Worm (Caenorhabditis elegans) whole organism, L1 larva: Measurements from ENCODE around the gene vps-37.
A peak's percentile ranks its signal among the peaks of the same experiment; 100 is the strongest.

Experiments
- C16A3.4 ChIP-seq: fragments of 150-350 bp; optimal IDR thresholded peaks from 2 replicates; lab custom pipeline; 2014; ENCODE audit warnings: missing biosample characterization, missing genetic modification characterization
- C34B4.2 ChIP-seq: sonication (generic microtip); optimal IDR thresholded peaks from 2 replicates; lab custom pipeline; 2017; ENCODE audit warnings: mild to moderate bottlenecking, missing genetic modification characterization, missing compliant biosample characterization
- Y116A8C.19 ChIP-seq: sonication (generic microtip); optimal IDR thresholded peaks from 2 replicates; lab custom pipeline; 2016; ENCODE audit warnings: missing compliant biosample characterization, missing genetic modification characterization, borderline replicate concordance
- ceh-63 ChIP-seq: fragments of 200-800 bp; sonication (Bioruptor generic); optimal IDR thresholded peaks from 2 replicates; lab custom pipeline; 2018; ENCODE audit warnings: mild to moderate bottlenecking, missing genetic modification characterization, missing compliant biosample characterization
- ceh-82 ChIP-seq, 3 experiments: fragments of 150-350 bp in 1 of 3; sonication (generic microtip) in 2 of 3; optimal IDR thresholded peaks; 2 replicates each; lab custom pipeline; 2014 to 2017; ENCODE audit warnings: missing biosample characterization in 3 of 3, missing genetic modification characterization in 3 of 3
- ceh-90 ChIP-seq: sonication (generic microtip); optimal IDR thresholded peaks from 2 replicates; lab custom pipeline; 2016; ENCODE audit warnings: missing genetic modification characterization, missing compliant biosample characterization
- efl-1 ChIP-seq, 4 experiments: fragments of 150-350 bp; optimal IDR thresholded peaks in 3 of 4; peaks in 1 of 4; 1 replicate in 1 of 4; 2 replicates in 3 of 4; lab custom pipeline; 2014; ENCODE audit warnings: missing biosample characterization in 2 of 4, missing genetic modification characterization in 2 of 4, missing genetic modification reagents in 2 of 4
- efl-3 ChIP-seq: fragments of 200-800 bp; sonication (Bioruptor generic); optimal IDR thresholded peaks from 2 replicates; lab custom pipeline; 2018; ENCODE audit warnings: mild to moderate bottlenecking, missing genetic modification characterization, missing compliant biosample characterization
- egl-27 ChIP-seq, 2 experiments: fragments of 150-350 bp in 1 of 2; sonication (generic microtip); optimal IDR thresholded peaks; 3 replicates each; lab custom pipeline; 2017 to 2018; ENCODE audit warnings: missing biosample characterization in 2 of 2, missing genetic modification characterization in 2 of 2, missing genetic modification reagents in 2 of 2
- elt-2 ChIP-seq: sonication (generic microtip); optimal IDR thresholded peaks from 2 replicates; lab custom pipeline; 2016; ENCODE audit warnings: missing genetic modification characterization, mild to moderate bottlenecking, inconsistent platforms, missing compliant biosample characterization, missing genetic modification reagents
- elt-3 ChIP-seq, 6 experiments: fragments of 150-350 bp in 1 of 6; sonication (generic microtip); optimal IDR thresholded peaks; 2 replicates each; lab custom pipeline; 2017 to 2018; ENCODE audit warnings: missing biosample characterization in 6 of 6, missing genetic modification characterization in 6 of 6, inconsistent platforms in 1 of 6
- ets-5 ChIP-seq: fragments of 200-800 bp; sonication (Bioruptor generic); IDR thresholded peaks from 2 replicates; pipeline ENCODE4 v1.3.6; 2022; ENCODE audit warnings: missing genetic modification characterization, missing compliant biosample characterization
- fkh-10 ChIP-seq: sonication (generic microtip); optimal IDR thresholded peaks from 2 replicates; lab custom pipeline; 2017; ENCODE audit warnings: missing biosample characterization, missing genetic modification reagents, missing genetic modification characterization
- fkh-4 ChIP-seq: sonication (generic microtip); optimal IDR thresholded peaks from 2 replicates; lab custom pipeline; 2016; ENCODE audit warnings: missing compliant biosample characterization, missing genetic modification characterization, borderline replicate concordance
- fkh-8 ChIP-seq: sonication (generic microtip); optimal IDR thresholded peaks from 2 replicates; lab custom pipeline; 2016; ENCODE audit warnings: mild to moderate bottlenecking, missing genetic modification characterization, missing compliant biosample characterization
- fos-1 ChIP-seq: fragments of 150-350 bp; optimal IDR thresholded peaks from 2 replicates; lab custom pipeline; 2014; ENCODE audit warnings: missing biosample characterization, missing genetic modification characterization
- grh-1 ChIP-seq: fragments of 200-800 bp; sonication (Bioruptor generic); IDR thresholded peaks from 2 replicates; pipeline ENCODE4 v1.3.6; 2022; ENCODE audit warnings: missing genetic modification reagents, missing genetic modification characterization, missing compliant biosample characterization
- hlh-4 ChIP-seq: sonication (generic microtip); optimal IDR thresholded peaks from 2 replicates; lab custom pipeline; 2016; ENCODE audit warnings: mild to moderate bottlenecking, missing genetic modification characterization, missing compliant biosample characterization
- isw-1 ChIP-seq: fragments of 200-800 bp; sonication (Bioruptor generic); IDR thresholded peaks from 2 replicates; pipeline ENCODE4 v1.3.6; 2022; ENCODE audit warnings: missing genetic modification characterization, missing compliant biosample characterization
- lin-14 ChIP-seq: fragments of 200-800 bp; sonication (Bioruptor generic); optimal IDR thresholded peaks from 2 replicates; lab custom pipeline; 2018; ENCODE audit warnings: mild to moderate bottlenecking, missing genetic modification characterization, moderate library complexity, missing compliant biosample characterization
- lin-35 ChIP-seq, 2 experiments: fragments of 150-350 bp; optimal IDR thresholded peaks; 2 replicates each; lab custom pipeline; 2014; ENCODE audit warnings: missing biosample characterization in 2 of 2, missing genetic modification characterization in 2 of 2, missing genetic modification reagents in 2 of 2
- lin-39 ChIP-seq: fragments of 150-350 bp; optimal IDR thresholded peaks from 2 replicates; lab custom pipeline; 2014; ENCODE audit warnings: missing biosample characterization, missing genetic modification reagents, missing genetic modification characterization
- mdl-1 ChIP-seq, 2 experiments: fragments of 150-350 bp; optimal IDR thresholded peaks; 2 replicates each; lab custom pipeline; 2014 to 2017; ENCODE audit warnings: missing biosample characterization in 2 of 2, missing genetic modification characterization in 2 of 2, inconsistent platforms in 1 of 2
- nhr-237 ChIP-seq: fragments of 150-350 bp; optimal IDR thresholded peaks from 2 replicates; lab custom pipeline; 2014; ENCODE audit warnings: missing biosample characterization, missing genetic modification characterization
- nhr-77 ChIP-seq: fragments of 150-350 bp; optimal IDR thresholded peaks from 2 replicates; lab custom pipeline; 2014; ENCODE audit warnings: missing biosample characterization, missing genetic modification characterization
- nhr-84 ChIP-seq: sonication (generic microtip); optimal IDR thresholded peaks from 2 replicates; lab custom pipeline; 2017; ENCODE audit warnings: missing biosample characterization, missing genetic modification characterization
- nhr-85 ChIP-seq: sonication (generic microtip); peaks from one replicate; lab custom pipeline; 2016; ENCODE audit warnings: missing genetic modification characterization, inconsistent platforms, missing compliant biosample characterization
- nhr-90 ChIP-seq: sonication (generic microtip); optimal IDR thresholded peaks from 2 replicates; lab custom pipeline; 2016; ENCODE audit warnings: mild to moderate bottlenecking, missing genetic modification characterization, missing compliant biosample characterization; ENCODE audit not compliant: poor library complexity
- pqm-1 ChIP-seq: sonication (generic microtip); optimal IDR thresholded peaks from 3 replicates; lab custom pipeline; 2017; ENCODE audit warnings: missing biosample characterization, missing genetic modification characterization
- rnt-1 ChIP-seq: sonication (generic microtip); optimal IDR thresholded peaks from 2 replicates; lab custom pipeline; 2016; ENCODE audit warnings: mild to moderate bottlenecking, missing genetic modification characterization, moderate library complexity, missing compliant biosample characterization
- skn-1 ChIP-seq: fragments of 150-350 bp; optimal IDR thresholded peaks from 2 replicates; lab custom pipeline; 2014; ENCODE audit warnings: missing biosample characterization, missing genetic modification characterization
- snpc-4 ChIP-seq: fragments of 150-350 bp; optimal IDR thresholded peaks from 2 replicates; lab custom pipeline; 2014; ENCODE audit warnings: missing biosample characterization, missing genetic modification characterization
- sox-4 ChIP-seq: sonication (generic microtip); optimal IDR thresholded peaks from 2 replicates; lab custom pipeline; 2016; ENCODE audit warnings: missing genetic modification characterization, missing compliant biosample characterization
- swsn-7 ChIP-seq: sonication (generic microtip); optimal IDR thresholded peaks from 2 replicates; lab custom pipeline; 2016; ENCODE audit warnings: missing genetic modification characterization, missing compliant biosample characterization
- unc-130 ChIP-seq: fragments of 150-350 bp; optimal IDR thresholded peaks from 2 replicates; lab custom pipeline; 2017; ENCODE audit warnings: missing biosample characterization, missing genetic modification characterization, inconsistent platforms
- unc-62 ChIP-seq: fragments of 150-350 bp; optimal IDR thresholded peaks from 2 replicates; lab custom pipeline; 2014; ENCODE audit warnings: missing biosample characterization, missing genetic modification reagents, missing genetic modification characterization
- unc-86 ChIP-seq: sonication (generic microtip); optimal IDR thresholded peaks from 2 replicates; lab custom pipeline; 2016; ENCODE audit warnings: missing genetic modification characterization, missing compliant biosample characterization
- vab-15 ChIP-seq: sonication (generic microtip); optimal IDR thresholded peaks from 2 replicates; lab custom pipeline; 2017; ENCODE audit warnings: missing genotype, mild to moderate bottlenecking, missing genetic modification characterization, missing compliant biosample characterization
- xbp-1 ChIP-seq: sonication (generic microtip); optimal IDR thresholded peaks from 2 replicates; lab custom pipeline; 2016; ENCODE audit warnings: missing genetic modification characterization, missing compliant biosample characterization
- ztf-4 ChIP-seq: fragments of 150-350 bp; optimal IDR thresholded peaks from 2 replicates; lab custom pipeline; 2014; ENCODE audit warnings: missing biosample characterization, missing genetic modification characterization

The vps-37 gene

DNA sequence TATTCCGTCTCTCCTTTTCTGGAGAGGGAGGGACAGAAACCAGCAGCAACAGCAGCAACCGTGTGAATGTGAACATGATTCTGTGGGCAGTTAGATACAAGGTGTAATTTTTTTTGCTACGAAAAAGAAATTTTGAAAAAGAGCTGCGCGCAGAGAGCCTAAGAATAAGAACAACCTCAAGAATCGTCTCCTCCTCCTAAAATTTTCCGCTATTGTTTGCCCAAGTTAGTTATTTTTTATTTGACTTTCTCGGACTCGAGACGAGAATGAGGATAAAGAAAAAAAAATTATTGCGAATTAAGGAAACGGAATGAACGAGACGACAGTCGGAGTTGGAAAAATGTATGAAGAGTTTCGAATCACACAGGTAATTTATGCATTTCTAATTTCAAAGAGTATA lies 33.9 kb upstream of the vps-37 start, which contains the start of gene glb-5:
glb-5 (plus strand) TSS at position 301 of the 400 bp plus-strand sequence.
- TF ChIP-seq mdl-1 (tag; optimal IDR thresholded peaks at IDR 0.05; lab: Kevin White, UChicago) = no peak
- no peak for TF ChIP-seq vab-15
- TF ChIP-seq hlh-4 = no peak
- TF ChIP-seq C34B4.2 (tag; lab: Kevin White, UChicago) = no peak
- no peak for TF ChIP-seq nhr-84 (tag; lab: Kevin White, UChicago)
- TF ChIP-seq C16A3.4 (tag; lab: Kevin White, UChicago) = no peak
- no peak for TF ChIP-seq xbp-1
- TF ChIP-seq snpc-4 = no peak
- no peak for TF ChIP-seq pqm-1 (tag; lab: Kevin White, UChicago)
- TF ChIP-seq ets-5 (GFP tag; lab: Robert Waterston, UW) = no peak
- TF ChIP-seq nhr-77 (tag; lab: Kevin White, UChicago) = no peak
- TF ChIP-seq isw-1 (GFP tag; lab: Robert Waterston, UW) = no peak
- no peak for TF ChIP-seq ceh-63 (GFP tag; lab: Kevin White, UChicago)
- TF ChIP-seq fkh-4 = no peak
- TF ChIP-seq sox-4 (tag; lab: Kevin White, UChicago) = no peak
- TF ChIP-seq grh-1 (GFP tag; lab: Robert Waterston, UW) = no peak

DNA sequence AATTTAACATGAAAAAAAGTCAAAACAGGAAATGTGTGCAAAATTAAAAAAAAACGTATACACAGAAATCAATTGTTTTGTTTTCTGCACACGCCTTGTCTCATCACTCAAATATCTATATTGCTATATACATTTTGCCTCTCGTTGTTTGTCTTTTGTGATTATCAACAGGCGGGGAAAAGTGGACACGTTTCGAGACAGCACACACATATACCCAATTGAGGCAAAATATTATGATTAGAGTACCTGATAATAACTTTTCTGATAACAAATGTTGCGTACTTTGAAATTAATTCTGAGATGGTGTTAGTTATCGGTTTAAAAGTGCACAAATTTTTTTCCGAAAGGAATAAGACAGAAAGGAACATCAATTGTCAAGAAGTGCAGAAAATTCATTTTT lies 32.6 kb upstream of the vps-37 start:
- TF ChIP-seq lin-14 (GFP tag; lab: Kevin White, UChicago) = peak; percentile 26
- TF ChIP-seq elt-2 (tag; lab: Kevin White, UChicago) = peak; percentile 88
- TF ChIP-seq skn-1 (tag; lab: Kevin White, UChicago) = no peak
- TF ChIP-seq fos-1 (tag; lab: Kevin White, UChicago) = no peak
- no peak for TF ChIP-seq ceh-82 (tag; optimal IDR thresholded peaks at IDR 0.05; lab: Kevin White, UChicago)
- TF ChIP-seq lin-35 (GFP tag; optimal IDR thresholded peaks at IDR 0.05; lab: Kevin White, UChicago) = peak in 1 of 2 experiments; percentile 31
- TF ChIP-seq nhr-237 (tag; lab: Kevin White, UChicago) = no peak
- TF ChIP-seq Y116A8C.19 (tag; lab: Kevin White, UChicago) = no peak
- TF ChIP-seq pqm-1 (tag; lab: Kevin White, UChicago) = peak; percentile 77
- TF ChIP-seq mdl-1 (tag; optimal IDR thresholded peaks at IDR 0.05; lab: Kevin White, UChicago) = no peak
- TF ChIP-seq fkh-8 = no peak
- no peak for TF ChIP-seq ceh-90
- TF ChIP-seq efl-1 (optimal IDR thresholded peaks at IDR 0.05; lab: Kevin White, UChicago) = no peak
- TF ChIP-seq efl-1 (GFP tag; optimal IDR thresholded peaks at IDR 0.05 in 1 of 2; lab: Kevin White, UChicago) = no peak
- TF ChIP-seq ztf-4 = no peak
- TF ChIP-seq hlh-4 = no peak
- TF ChIP-seq unc-86 (tag; lab: Kevin White, UChicago) = no peak
- no peak for TF ChIP-seq nhr-85
- TF ChIP-seq fkh-4 = no peak
- TF ChIP-seq elt-3 (tag; optimal IDR thresholded peaks at IDR 0.05; lab: Kevin White, UChicago) = no peak
- no peak for TF ChIP-seq unc-130 (tag; lab: Kevin White, UChicago)
- TF ChIP-seq C34B4.2 (tag; lab: Kevin White, UChicago) = no peak
- no peak for TF ChIP-seq lin-39 (tag; lab: Kevin White, UChicago)
- no peak for TF ChIP-seq egl-27 (tag; optimal IDR thresholded peaks at IDR 0.05; lab: Kevin White, UChicago)
- no peak for TF ChIP-seq rnt-1
- TF ChIP-seq nhr-90 (tag; lab: Kevin White, UChicago) = peak; percentile 21
- TF ChIP-seq fkh-10 (GFP tag; lab: Kevin White, UChicago) = no peak
- TF ChIP-seq, all 84 proteins: peak for 5

DNA sequence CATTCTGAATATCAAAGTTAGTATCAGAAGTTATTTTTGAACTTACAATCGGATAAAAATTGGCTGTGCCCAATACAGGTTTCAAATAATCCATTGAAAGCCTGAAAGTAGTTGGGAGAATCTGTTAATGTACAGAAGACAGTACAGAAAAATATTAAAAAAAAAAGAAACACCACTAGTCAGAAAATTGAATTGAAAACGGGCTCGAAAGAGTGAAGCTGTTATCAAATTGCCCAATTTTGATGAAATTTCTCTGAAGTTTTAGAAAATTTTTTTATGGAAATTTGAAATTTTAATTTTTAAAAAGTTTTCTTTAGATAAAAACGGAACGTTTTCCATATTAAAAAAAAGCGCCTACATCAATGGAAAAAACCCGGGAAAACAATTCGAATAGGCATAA lies 25.4 kb upstream of the vps-37 start, which contains the start of gene C18C4.7:
C18C4.7 (minus strand) TSS at position 101 of the 400 bp plus-strand sequence.
- no peak for TF ChIP-seq fos-1 (tag; lab: Kevin White, UChicago)
- TF ChIP-seq efl-3 = no peak
- no peak for TF ChIP-seq efl-1 (optimal IDR thresholded peaks at IDR 0.05; lab: Kevin White, UChicago)
- no peak for TF ChIP-seq efl-1 (GFP tag; optimal IDR thresholded peaks at IDR 0.05 in 1 of 2; lab: Kevin White, UChicago)
- no peak for TF ChIP-seq unc-62 (GFP tag; lab: Kevin White, UChicago)
- no peak for TF ChIP-seq swsn-7
- no peak for TF ChIP-seq egl-27 (tag; optimal IDR thresholded peaks at IDR 0.05; lab: Kevin White, UChicago)
- no peak for TF ChIP-seq hlh-4
